Fruit fly (Drosophila melanogaster) whole organism, embryonic: ENCODE data around the gene ana1.

Experiments
- Abd-B ChIP-seq: fragments of 200-800 bp; sonication (Bioruptor generic); optimal IDR thresholded peaks from 2 replicates; lab custom pipeline; 2018; ENCODE audit warnings: missing biosample characterization, mild to moderate bottlenecking, missing genetic modification characterization, moderate library complexity
- Awh ChIP-seq: fragments of 200-800 bp; sonication (Bioruptor generic); IDR thresholded peaks from 2 replicates; pipeline ENCODE4, ENCODE4 v1.3.6; 2022; ENCODE audit warnings: missing biosample characterization, missing genetic modification characterization
- CG11085 ChIP-seq: fragments of 200-800 bp; sonication (Bioruptor generic); IDR thresholded peaks from 2 replicates; pipeline ENCODE4 v1.3.6; 2022; ENCODE audit warnings: missing biosample characterization, missing genetic modification characterization
- CG11723 ChIP-seq: fragments of 200-800 bp; sonication (Bioruptor generic); optimal IDR thresholded peaks from 2 replicates; lab custom pipeline; 2017; ENCODE audit warnings: missing biosample characterization, mild to moderate bottlenecking, missing genetic modification characterization
- CG12104 ChIP-seq: fragments of 200-800 bp; sonication (Bioruptor generic); optimal IDR thresholded peaks from 3 replicates; lab custom pipeline; 2016; ENCODE audit warnings: missing biosample characterization, missing genetic modification characterization
- CG12659 ChIP-seq: fragments of 200-800 bp; sonication (Bioruptor generic); optimal IDR thresholded peaks from 3 replicates; lab custom pipeline; 2017; ENCODE audit warnings: mild to moderate bottlenecking, missing biosample characterization, missing genetic modification reagents, missing genetic modification characterization
- CG13624 ChIP-seq: fragments of 200-800 bp; sonication (Bioruptor generic); optimal IDR thresholded peaks from 2 replicates; lab custom pipeline; 2016; ENCODE audit warnings: missing biosample characterization, missing genetic modification characterization
- CG13894 ChIP-seq: fragments of 200-800 bp; sonication (Bioruptor generic); optimal IDR thresholded peaks from 3 replicates; lab custom pipeline; 2018; ENCODE audit warnings: missing biosample characterization, mild to moderate bottlenecking, missing genetic modification characterization, moderate library complexity
- CG15073 ChIP-seq: fragments of 200-800 bp; sonication (Bioruptor generic); optimal IDR thresholded peaks from 2 replicates; lab custom pipeline; 2016; ENCODE audit warnings: missing biosample characterization, missing genetic modification characterization
- CG15479 ChIP-seq: fragments of 200-800 bp; sonication (Bioruptor generic); optimal IDR thresholded peaks from 3 replicates; lab custom pipeline; 2019; ENCODE audit warnings: missing biosample characterization, mild to moderate bottlenecking, missing genetic modification characterization, moderate library complexity
- CG16863 ChIP-seq: fragments of 200-800 bp; sonication (Bioruptor generic); optimal IDR thresholded peaks from 3 replicates; lab custom pipeline; 2016; ENCODE audit warnings: missing biosample characterization, missing genetic modification characterization
- CG17186 ChIP-seq: fragments of 200-800 bp; sonication (Bioruptor generic); optimal IDR thresholded peaks from 3 replicates; lab custom pipeline; 2017; ENCODE audit warnings: missing biosample characterization, missing genetic modification reagents, missing genetic modification characterization
- CG17802 ChIP-seq: fragments of 200-800 bp; sonication (Bioruptor generic); optimal IDR thresholded peaks from 2 replicates; lab custom pipeline; 2018; ENCODE audit warnings: missing biosample characterization, mild to moderate bottlenecking, missing genetic modification characterization, moderate library complexity
- CG2678 ChIP-seq: fragments of 200-800 bp; sonication (Bioruptor generic); optimal IDR thresholded peaks from 3 replicates; lab custom pipeline; 2019; ENCODE audit warnings: missing biosample characterization, mild to moderate bottlenecking, missing genetic modification characterization, moderate library complexity
- CG2889 ChIP-seq: fragments of 200-800 bp; sonication (Bioruptor generic); IDR thresholded peaks from 3 replicates; pipeline ENCODE4 v1.3.6; 2022; ENCODE audit warnings: missing biosample characterization, missing genetic modification characterization
- CG30403 ChIP-seq: fragments of 200-800 bp; sonication (Bioruptor generic); optimal IDR thresholded peaks from 3 replicates; lab custom pipeline; 2016; ENCODE audit warnings: missing biosample characterization, missing genetic modification characterization
- CG3281 ChIP-seq: fragments of 200-800 bp; sonication (Bioruptor generic); optimal IDR thresholded peaks from 3 replicates; lab custom pipeline; 2017; ENCODE audit warnings: missing biosample characterization, mild to moderate bottlenecking, missing genetic modification characterization
- CG33557 ChIP-seq: fragments of 200-800 bp; sonication (Bioruptor generic); optimal IDR thresholded peaks from 2 replicates; lab custom pipeline; 2019; ENCODE audit warnings: missing biosample characterization, mild to moderate bottlenecking, missing genetic modification characterization, moderate library complexity
- CG3407 ChIP-seq: fragments of 200-800 bp; sonication (Bioruptor generic); optimal IDR thresholded peaks from 2 replicates; lab custom pipeline; 2018; ENCODE audit warnings: missing biosample characterization, mild to moderate bottlenecking, missing genetic modification characterization
- CG34224 ChIP-seq: fragments of 200-800 bp; sonication (Bioruptor generic); IDR thresholded peaks from 3 replicates; pipeline ENCODE4 v1.3.6; 2022; ENCODE audit warnings: missing biosample characterization, missing genetic modification characterization; ENCODE audit not compliant: partially characterized antibody
- CG3726 ChIP-seq: fragments of 200-800 bp; sonication (Bioruptor generic); IDR thresholded peaks from 3 replicates; pipeline ENCODE4, ENCODE4 v1.3.6; 2022; ENCODE audit warnings: missing biosample characterization, missing genetic modification characterization
- CG4854 ChIP-seq: fragments of 200-800 bp; sonication (Bioruptor generic); optimal IDR thresholded peaks from 2 replicates; lab custom pipeline; 2016; ENCODE audit warnings: missing biosample characterization, missing genetic modification characterization, inconsistent platforms
- CG6272 ChIP-seq: fragments of 200-800 bp; sonication (Bioruptor generic); IDR thresholded peaks from 2 replicates; pipeline ENCODE4 v1.3.6; 2022; ENCODE audit warnings: missing biosample characterization, missing genetic modification characterization
- CG7786 ChIP-seq: fragments of 200-800 bp; sonication (Bioruptor generic); optimal IDR thresholded peaks from 2 replicates; lab custom pipeline; 2016; ENCODE audit warnings: missing biosample characterization, missing genetic modification characterization
- CG9609 ChIP-seq: fragments of 200-800 bp; sonication (Bioruptor generic); optimal IDR thresholded peaks from 3 replicates; lab custom pipeline; 2016; ENCODE audit warnings: missing biosample characterization, missing genetic modification characterization
- CG9876 ChIP-seq: fragments of 200-800 bp; sonication (Bioruptor generic); optimal IDR thresholded peaks from 2 replicates; lab custom pipeline; 2016; ENCODE audit warnings: missing biosample characterization, missing genetic modification characterization
- Camta ChIP-seq: fragments of 200-800 bp; sonication (Bioruptor generic); optimal IDR thresholded peaks from 2 replicates; lab custom pipeline; 2016; ENCODE audit warnings: missing biosample characterization, missing genetic modification characterization
- Dp ChIP-seq: fragments of 200-800 bp; sonication (Bioruptor generic); optimal IDR thresholded peaks from 2 replicates; lab custom pipeline; 2018; ENCODE audit warnings: missing biosample characterization, mild to moderate bottlenecking, missing genetic modification characterization, moderate library complexity
- Hey ChIP-seq: fragments of 200-800 bp; sonication (Bioruptor generic); optimal IDR thresholded peaks from 3 replicates; lab custom pipeline; 2018; ENCODE audit warnings: missing biosample characterization, mild to moderate bottlenecking, missing genetic modification characterization
- Hr3 ChIP-seq: fragments of 200-800 bp; sonication (Bioruptor generic); optimal IDR thresholded peaks from 3 replicates; lab custom pipeline; 2016; ENCODE audit warnings: missing biosample characterization, missing genetic modification characterization
- MTF-1 ChIP-seq: fragments of 200-800 bp; sonication (Bioruptor generic); optimal IDR thresholded peaks from 2 replicates; lab custom pipeline; 2018; ENCODE audit warnings: missing biosample characterization, mild to moderate bottlenecking, missing genetic modification characterization, borderline replicate concordance
- Nf-YB ChIP-seq: fragments of 200-800 bp; sonication (Bioruptor generic); optimal IDR thresholded peaks from 3 replicates; lab custom pipeline; 2019; ENCODE audit warnings: missing biosample characterization, mild to moderate bottlenecking, missing genetic modification characterization, moderate library complexity
- Sin3A ChIP-seq: fragments of >200 bp; optimal IDR thresholded peaks from 2 replicates; lab custom pipeline; 2018
- Trl ChIP-seq, 3 experiments: fragments of >200 bp in 2 of 3; fragments of 200-800 bp in 1 of 3; sonication (Bioruptor generic) in 1 of 3; optimal IDR thresholded peaks; 2 replicates in 1 of 3; 3 replicates in 2 of 3; lab custom pipeline; 2016 to 2017; ENCODE audit warnings: missing biosample characterization in 1 of 3, missing genetic modification characterization in 1 of 3
- Xrp1 ChIP-seq: fragments of 200-800 bp; sonication (Bioruptor generic); IDR thresholded peaks from 2 replicates; pipeline ENCODE4 v1.3.6; 2022; ENCODE audit warnings: missing biosample characterization, missing genetic modification characterization
- YL-1 ChIP-seq: fragments of 200-800 bp; sonication (Bioruptor generic); optimal IDR thresholded peaks from 3 replicates; lab custom pipeline; 2017; ENCODE audit warnings: missing biosample characterization, mild to moderate bottlenecking, missing genetic modification characterization
- bbx ChIP-seq: fragments of 200-800 bp; sonication (Bioruptor generic); IDR thresholded peaks from 2 replicates; pipeline ENCODE4 v1.3.6; 2022; ENCODE audit warnings: missing biosample characterization, missing genetic modification characterization; ENCODE audit not compliant: partially characterized antibody
- da ChIP-seq: fragments of 200-800 bp; sonication (Bioruptor generic); optimal IDR thresholded peaks from 2 replicates; lab custom pipeline; 2016; ENCODE audit warnings: missing biosample characterization, missing genetic modification characterization
- disco-r ChIP-seq: fragments of 200-800 bp; sonication (Bioruptor generic); optimal IDR thresholded peaks from 2 replicates; lab custom pipeline; 2016; ENCODE audit warnings: missing biosample characterization, missing genetic modification characterization
- ftz-f1 ChIP-seq: fragments of 200-800 bp; sonication (Bioruptor generic); optimal IDR thresholded peaks from 2 replicates; lab custom pipeline; 2016; ENCODE audit warnings: missing biosample characterization, missing genetic modification characterization
- lilli ChIP-seq: fragments of 200-800 bp; sonication (Bioruptor generic); optimal IDR thresholded peaks from 3 replicates; lab custom pipeline; 2016; ENCODE audit warnings: missing biosample characterization, missing genetic modification characterization
- mam ChIP-seq: fragments of 200-800 bp; sonication (Bioruptor generic); optimal IDR thresholded peaks from 3 replicates; lab custom pipeline; 2016; ENCODE audit warnings: missing biosample characterization, missing genetic modification characterization
- rib ChIP-seq: fragments of 200-800 bp; sonication (Bioruptor generic); IDR thresholded peaks from 2 replicates; pipeline ENCODE4 v1.3.6; 2022; ENCODE audit warnings: missing biosample characterization, missing genetic modification characterization
- sd ChIP-seq: fragments of 200-800 bp; sonication (Bioruptor generic); optimal IDR thresholded peaks from 3 replicates; lab custom pipeline; 2018; ENCODE audit warnings: missing biosample characterization, mild to moderate bottlenecking, missing genetic modification characterization, moderate library complexity
- slbo ChIP-seq: fragments of 200-800 bp; sonication (Bioruptor generic); IDR thresholded peaks from 2 replicates; pipeline ENCODE4 v1.3.6; 2022; ENCODE audit warnings: missing biosample characterization, missing genetic modification characterization
- sna ChIP-seq: fragments of 200-800 bp; sonication (Bioruptor generic); IDR thresholded peaks from 2 replicates; pipeline ENCODE4 v1.3.6; 2022; ENCODE audit warnings: missing biosample characterization, missing genetic modification characterization; ENCODE audit not compliant: partially characterized antibody
- so ChIP-seq: fragments of 200-800 bp; sonication (Bioruptor generic); IDR thresholded peaks from 3 replicates; pipeline ENCODE4 v1.3.6; 2022; ENCODE audit warnings: missing biosample characterization, missing genetic modification characterization
- sob ChIP-seq: fragments of 200-800 bp; sonication (Bioruptor generic); IDR thresholded peaks from 2 replicates; pipeline ENCODE4 v1.3.6; 2022; ENCODE audit warnings: missing biosample characterization, missing genetic modification characterization
- vvl ChIP-seq: fragments of 200-800 bp; sonication (Bioruptor generic); IDR thresholded peaks from 2 replicates; pipeline ENCODE4 v1.3.6; 2022; ENCODE audit warnings: missing biosample characterization, missing genetic modification characterization
- wek ChIP-seq: fragments of 200-800 bp; sonication (Bioruptor generic); optimal IDR thresholded peaks from 3 replicates; lab custom pipeline; 2018; ENCODE audit warnings: missing biosample characterization, mild to moderate bottlenecking, missing genetic modification characterization, moderate library complexity
- zfh2 ChIP-seq: fragments of 200-800 bp; sonication (Bioruptor generic); optimal IDR thresholded peaks from 2 replicates; lab custom pipeline; 2016; ENCODE audit warnings: missing biosample characterization, missing genetic modification characterization

ana1 gene

dm6 chr3R:24527845-24528244, 2.5 kb upstream of the ana1 start, which contains the start of gene CG6607 (continued):
- TF ChIP-seq MTF-1 (GFP tag; lab: Kevin White, UChicago): no peak
- TF ChIP-seq sd (tag; lab: Kevin White, UChicago): peak; percentile 33
- TF ChIP-seq Dp (GFP tag; lab: Kevin White, UChicago): peak; percentile 59
- TF ChIP-seq vvl (GFP tag; lab: Robert Waterston, UW): no peak
- no peak for TF ChIP-seq CG15073 (GFP tag; lab: Kevin White, UChicago)
- no peak for TF ChIP-seq da (GFP tag; lab: Kevin White, UChicago)
- no peak for TF ChIP-seq CG12104 (GFP tag; lab: Kevin White, UChicago)
- TF ChIP-seq CG9609 (GFP tag; lab: Kevin White, UChicago): no peak
- no peak for TF ChIP-seq so (GFP tag; lab: Robert Waterston, UW)
- no peak for TF ChIP-seq Camta (GFP tag; lab: Kevin White, UChicago)
- TF ChIP-seq CG16863: no peak
- no peak for TF ChIP-seq Abd-B (GFP tag; lab: Kevin White, UChicago)
- TF ChIP-seq CG15479: no peak
- peak; percentile 59 for TF ChIP-seq CG34224 (GFP tag; lab: Robert Waterston, UW)
- no peak for TF ChIP-seq wek
- TF ChIP-seq CG30403: no peak
- TF ChIP-seq CG2889 (GFP tag; lab: Robert Waterston, UW): no peak
- peak; percentile 40; the same call in 1 of the 2 replicates for TF ChIP-seq bbx (GFP tag; lab: Robert Waterston, UW)
- no peak for TF ChIP-seq CG17186 (GFP tag; lab: Kevin White, UChicago)
- no peak for TF ChIP-seq CG11723 (GFP tag; lab: Kevin White, UChicago)
- TF ChIP-seq sob (GFP tag; lab: Robert Waterston, UW): no peak
- no peak for TF ChIP-seq CG11085 (GFP tag; lab: Robert Waterston, UW)
- no peak for TF ChIP-seq rib (GFP tag; lab: Robert Waterston, UW)
- no peak for TF ChIP-seq lilli (GFP tag; lab: Kevin White, UChicago)
- TF ChIP-seq Awh: no peak
- TF ChIP-seq CG7786 (GFP tag; lab: Kevin White, UChicago): no peak
- TF ChIP-seq CG33557 (GFP tag; lab: Kevin White, UChicago): no peak
- TF ChIP-seq CG3407 (GFP tag; lab: Kevin White, UChicago): no peak
- no peak for TF ChIP-seq Nf-YB (GFP tag; lab: Kevin White, UChicago)
- no peak for TF ChIP-seq CG3281
- TF ChIP-seq Hey (tag; lab: Kevin White, UChicago): no peak
- TF ChIP-seq Sin3A: no peak
- TF ChIP-seq disco-r (GFP tag; lab: Kevin White, UChicago): no peak
- no peak for TF ChIP-seq CG6272 (GFP tag; lab: Robert Waterston, UW)
- TF ChIP-seq sna: peak; percentile 38; the same call in 1 of the 2 replicates

- peak; percentile 57 for TF ChIP-seq YL-1 (GFP tag; lab: Kevin White, UChicago)
- TF ChIP-seq Trl (optimal IDR thresholded peaks at IDR 0.05; lab: Kevin White, UChicago): no peak
- TF ChIP-seq Trl (GFP tag; optimal IDR thresholded peaks at IDR 0.05; lab: Kevin White, UChicago): peak; percentile 79
- TF ChIP-seq CG4854 (GFP tag; lab: Kevin White, UChicago): no peak
- TF ChIP-seq CG2678 (tag; lab: Kevin White, UChicago): peak; percentile 94
- peak; percentile 34 for TF ChIP-seq CG9876
- TF ChIP-seq zfh2: peak; percentile 86
- TF ChIP-seq Hr3 (GFP tag; lab: Kevin White, UChicago): peak; percentile 87
- TF ChIP-seq ftz-f1 (GFP tag; lab: Kevin White, UChicago): peak; percentile 13
- peak; percentile 94 for TF ChIP-seq mam (GFP tag; lab: Kevin White, UChicago)
- TF ChIP-seq CG13894 (tag; lab: Kevin White, UChicago): peak; percentile 90
- peak; percentile 92 for TF ChIP-seq Xrp1 (GFP tag; lab: Robert Waterston, UW)
- TF ChIP-seq CG12659 (GFP tag; lab: Kevin White, UChicago): peak; percentile 97
- TF ChIP-seq CG15073 (GFP tag; lab: Kevin White, UChicago): peak; percentile 51
- peak; percentile 29 for TF ChIP-seq CG17802 (tag; lab: Kevin White, UChicago)
- TF ChIP-seq CG3726 (GFP tag; lab: Robert Waterston, UW): peak; percentile 85
- no peak for TF ChIP-seq CG13624 (GFP tag; lab: Kevin White, UChicago)
- peak; percentile 98 for TF ChIP-seq slbo
These were observed 12.8 kb downstream of the ana1 start for dm6 chr3R:24543033-24543675.
